Fruit fly (Drosophila melanogaster) whole organism, pupa: ENCODE results near the gene Miro.
A peak's percentile ranks its signal among the peaks of the same experiment; 100 is the strongest.

Experiments used
- CG10348 ChIP-seq: fragments of 200-800 bp; sonication (Bioruptor generic); IDR thresholded peaks from 2 replicates; pipeline ENCODE4 v1.3.6; 2022; ENCODE audit warnings: missing biosample characterization, missing genetic modification characterization
- CG12605 ChIP-seq: fragments of 200-800 bp; sonication (Bioruptor generic); IDR thresholded peaks from 2 replicates; pipeline ENCODE4 v1.3.6; 2022; ENCODE audit warnings: missing biosample characterization, missing genetic modification characterization
- CG13204 ChIP-seq: fragments of 200-800 bp; sonication (Bioruptor generic); optimal IDR thresholded peaks from 2 replicates; lab custom pipeline; 2018; ENCODE audit warnings: missing biosample characterization, mild to moderate bottlenecking, missing genetic modification characterization, moderate library complexity
- CG14655 ChIP-seq: fragments of 200-800 bp; sonication (Bioruptor generic); optimal IDR thresholded peaks from 3 replicates; lab custom pipeline; 2017; ENCODE audit warnings: mild to moderate bottlenecking, missing biosample characterization, missing genetic modification reagents, missing genetic modification characterization
- CG15710 ChIP-seq: fragments of 200-800 bp; sonication (Bioruptor generic); optimal IDR thresholded peaks from 2 replicates; lab custom pipeline; 2018; ENCODE audit warnings: missing biosample characterization, mild to moderate bottlenecking, missing genetic modification characterization, moderate library complexity
- CG17806 ChIP-seq: fragments of 200-800 bp; sonication (Bioruptor generic); optimal IDR thresholded peaks from 2 replicates; lab custom pipeline; 2018; ENCODE audit warnings: missing biosample characterization, mild to moderate bottlenecking, missing genetic modification characterization, moderate library complexity
- CG32121 ChIP-seq: fragments of 200-800 bp; sonication (Bioruptor generic); IDR thresholded peaks from 2 replicates; pipeline ENCODE4 v1.3.6; 2022; ENCODE audit warnings: missing biosample characterization, missing genetic modification characterization
- CG34367 ChIP-seq: fragments of 200-800 bp; sonication (Bioruptor generic); optimal IDR thresholded peaks from 2 replicates; lab custom pipeline; 2018; ENCODE audit warnings: missing biosample characterization, mild to moderate bottlenecking, missing genetic modification characterization
- CG4496 ChIP-seq: fragments of 200-800 bp; sonication (Bioruptor generic); IDR thresholded peaks from 3 replicates; pipeline ENCODE4 v1.3.6; 2022; ENCODE audit warnings: missing biosample characterization, missing genetic modification characterization
- CG8159 ChIP-seq: fragments of 200-800 bp; sonication (Bioruptor generic); optimal IDR thresholded peaks from 3 replicates; lab custom pipeline; 2018; ENCODE audit warnings: missing biosample characterization, mild to moderate bottlenecking, missing genetic modification characterization, moderate library complexity
- CG8301 ChIP-seq: fragments of 200-800 bp; sonication (Bioruptor generic); optimal IDR thresholded peaks from 2 replicates; lab custom pipeline; 2018; ENCODE audit warnings: missing biosample characterization, mild to moderate bottlenecking, missing genetic modification characterization
- CG9948 ChIP-seq: fragments of 200-800 bp; sonication (Bioruptor generic); optimal IDR thresholded peaks from 2 replicates; lab custom pipeline; 2018; ENCODE audit warnings: missing biosample characterization, mild to moderate bottlenecking, missing genetic modification characterization, moderate library complexity
- D1 ChIP-seq: fragments of 200-800 bp; sonication (Bioruptor generic); optimal IDR thresholded peaks from 2 replicates; lab custom pipeline; 2018; ENCODE audit warnings: missing biosample characterization, mild to moderate bottlenecking, missing genetic modification characterization, moderate library complexity
- EcR ChIP-seq: fragments of 200-800 bp; sonication (Bioruptor generic); optimal IDR thresholded peaks from 3 replicates; lab custom pipeline; 2019; ENCODE audit warnings: missing biosample characterization, missing genetic modification characterization, mild to moderate bottlenecking, moderate library complexity, missing genetic modification reagents
- Ets98B ChIP-seq: fragments of 200-800 bp; sonication (Bioruptor generic); IDR thresholded peaks from 2 replicates; pipeline ENCODE4 v1.3.6; 2022; ENCODE audit warnings: missing biosample characterization, missing genetic modification characterization
- Pif1A ChIP-seq: fragments of 200-800 bp; sonication (Bioruptor generic); optimal IDR thresholded peaks from 3 replicates; lab custom pipeline; 2016; ENCODE audit warnings: missing biosample characterization, missing genetic modification characterization
- Pif1B ChIP-seq: fragments of 200-800 bp; sonication (Bioruptor generic); optimal IDR thresholded peaks from 3 replicates; lab custom pipeline; 2016; ENCODE audit warnings: missing biosample characterization, missing genetic modification characterization
- Snoo ChIP-seq: fragments of 200-800 bp; sonication (Bioruptor generic); optimal IDR thresholded peaks from 3 replicates; lab custom pipeline; 2017; ENCODE audit warnings: missing biosample characterization, mild to moderate bottlenecking, missing genetic modification characterization, inconsistent platforms
- fd96Ca ChIP-seq: fragments of 200-800 bp; sonication (Bioruptor generic); IDR thresholded peaks from 3 replicates; pipeline ENCODE4 v1.3.6; 2022; ENCODE audit warnings: missing biosample characterization, missing genetic modification characterization
- gl ChIP-seq: fragments of 200-800 bp; sonication (Bioruptor generic); optimal IDR thresholded peaks from 2 replicates; lab custom pipeline; 2018; ENCODE audit warnings: missing biosample characterization, mild to moderate bottlenecking, missing genetic modification characterization
- rn ChIP-seq: fragments of 200-800 bp; sonication (Bioruptor generic); IDR thresholded peaks from 2 replicates; pipeline ENCODE4 v1.3.6; 2022; ENCODE audit warnings: missing biosample characterization, missing genetic modification characterization

The Miro gene

dm6 chr3R:24038736-24039556, at the start of gene Miro:
Gene Miro (minus strand): TSS chr3R:24038847.
- TF ChIP-seq CG13204 (GFP tag; lab: Kevin White, UChicago) (peak; percentile 51), CG14655 (GFP tag; lab: Kevin White, UChicago) (no peak), EcR (GFP tag; lab: Kevin White, UChicago) (peak; percentile 86), CG4496 (GFP tag; lab: Robert Waterston, UW) (no peak), Snoo (tag; lab: Kevin White, UChicago) (peak; percentile 34), gl (tag; lab: Kevin White, UChicago) (peak; percentile 32), Pif1A (no peak), rn (GFP tag; lab: Robert Waterston, UW) (no peak), CG34367 (no peak), CG32121 (GFP tag; lab: Robert Waterston, UW) (no peak), CG15710 (tag; lab: Kevin White, UChicago) (no peak), CG9948 (tag; lab: Kevin White, UChicago) (no peak), CG8301 (no peak)

dm6 chr3R:24084975-24085374, 46.3 kb upstream of the Miro start:
- TF ChIP-seq Snoo (tag; lab: Kevin White, UChicago) (no peak), fd96Ca (GFP tag; lab: Robert Waterston, UW) (no peak), CG14655 (GFP tag; lab: Kevin White, UChicago) (no peak), CG17806 (tag; lab: Kevin White, UChicago) (no peak), CG8159 (tag; lab: Kevin White, UChicago) (no peak), CG13204 (GFP tag; lab: Kevin White, UChicago) (no peak), CG4496 (GFP tag; lab: Robert Waterston, UW) (no peak), CG9948 (tag; lab: Kevin White, UChicago) (no peak), CG32121 (GFP tag; lab: Robert Waterston, UW) (no peak), CG10348 (GFP tag; lab: Robert Waterston, UW) (no peak), Pif1A (no peak), rn (GFP tag; lab: Robert Waterston, UW) (no peak)

dm6 chr3R:24079613-24080012, 41.0 kb upstream of the Miro start:
- TF ChIP-seq CG4496 (GFP tag; lab: Robert Waterston, UW) = no peak
- TF ChIP-seq Snoo (tag; lab: Kevin White, UChicago) = no peak
- TF ChIP-seq fd96Ca (GFP tag; lab: Robert Waterston, UW) = no peak
- TF ChIP-seq Pif1B (GFP tag; lab: Kevin White, UChicago) = no peak
- no peak for TF ChIP-seq CG8301
- no peak for TF ChIP-seq CG17806 (tag; lab: Kevin White, UChicago)
- TF ChIP-seq CG13204 (GFP tag; lab: Kevin White, UChicago) = no peak
- no peak for TF ChIP-seq CG8159 (tag; lab: Kevin White, UChicago)
- no peak for TF ChIP-seq rn (GFP tag; lab: Robert Waterston, UW)
- no peak for TF ChIP-seq Pif1A

DNA sequence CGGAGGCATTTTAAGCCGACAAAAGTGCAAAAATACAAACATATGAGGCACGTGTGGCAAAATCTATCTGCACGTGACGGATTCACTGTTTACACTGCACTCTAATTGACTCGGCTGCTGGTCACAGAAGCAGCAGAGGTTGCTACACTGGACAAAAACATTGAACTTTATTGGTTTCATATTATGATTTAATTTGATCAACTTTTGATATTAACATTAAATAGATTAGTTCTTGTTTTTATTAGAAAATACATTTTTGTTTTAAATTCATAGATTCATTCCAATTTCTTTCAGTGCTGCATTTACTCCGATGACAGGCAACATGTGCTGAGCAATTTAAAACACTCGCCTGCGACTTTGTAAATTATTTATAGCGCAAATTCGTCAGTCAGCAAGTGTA, 40.5 kb upstream of the Miro start:
- TF ChIP-seq CG8301 = peak; percentile 23
- TF ChIP-seq Snoo (tag; lab: Kevin White, UChicago) = no peak
- peak; percentile 4 for TF ChIP-seq CG14655 (GFP tag; lab: Kevin White, UChicago)
- no peak for TF ChIP-seq CG17806 (tag; lab: Kevin White, UChicago)
- TF ChIP-seq CG34367 = peak; percentile 11
- no peak for TF ChIP-seq Pif1B (GFP tag; lab: Kevin White, UChicago)
- TF ChIP-seq gl (tag; lab: Kevin White, UChicago) = no peak
- TF ChIP-seq CG8159 (tag; lab: Kevin White, UChicago) = peak; percentile 13
- peak; percentile 31; the same call in 1 of the 2 replicates for TF ChIP-seq CG12605
- TF ChIP-seq Pif1A = peak; percentile 22
- no peak for TF ChIP-seq CG32121 (GFP tag; lab: Robert Waterston, UW)
- TF ChIP-seq CG9948 (tag; lab: Kevin White, UChicago) = no peak
- TF ChIP-seq CG4496 (GFP tag; lab: Robert Waterston, UW) = peak; percentile 56; the same call in 1 of the 3 replicates
- TF ChIP-seq rn (GFP tag; lab: Robert Waterston, UW) = no peak

- peak; percentile 26 for TF ChIP-seq CG15710 (tag; lab: Kevin White, UChicago)
- peak; percentile 28 for TF ChIP-seq Pif1A
- TF ChIP-seq fd96Ca (GFP tag; lab: Robert Waterston, UW) = no peak
- peak; percentile 33 for TF ChIP-seq CG9948 (tag; lab: Kevin White, UChicago)
- peak; percentile 56 for TF ChIP-seq CG8159 (tag; lab: Kevin White, UChicago)
- TF ChIP-seq Snoo (tag; lab: Kevin White, UChicago) = no peak
- peak; percentile 36 for TF ChIP-seq CG14655 (GFP tag; lab: Kevin White, UChicago)
- peak; percentile 32 for TF ChIP-seq CG17806 (tag; lab: Kevin White, UChicago)
- no peak for TF ChIP-seq Pif1B (GFP tag; lab: Kevin White, UChicago)
These were observed 35.1 kb upstream of the Miro start for dm6 chr3R:24073703-24074102.

dm6 chr3R:24069965-24070364, 31.3 kb upstream of the Miro start:
- no peak for TF ChIP-seq EcR (GFP tag; lab: Kevin White, UChicago)
- TF ChIP-seq CG8159 (tag; lab: Kevin White, UChicago) = no peak
- TF ChIP-seq CG8301 = no peak
- TF ChIP-seq Pif1A = no peak
- no peak for TF ChIP-seq CG32121 (GFP tag; lab: Robert Waterston, UW)
- no peak for TF ChIP-seq CG10348 (GFP tag; lab: Robert Waterston, UW)
- TF ChIP-seq CG9948 (tag; lab: Kevin White, UChicago) = no peak
- TF ChIP-seq CG14655 (GFP tag; lab: Kevin White, UChicago) = no peak
- TF ChIP-seq Snoo (tag; lab: Kevin White, UChicago) = no peak
- TF ChIP-seq rn (GFP tag; lab: Robert Waterston, UW) = no peak
- no peak for TF ChIP-seq Ets98B
- no peak for TF ChIP-seq D1
- TF ChIP-seq CG12605 = no peak
- no peak for TF ChIP-seq CG34367
- TF ChIP-seq, all 21 proteins: peak for 0
